Fruit fly (Drosophila melanogaster) whole organism, prepupa: ENCODE results near the gene CG31606.

ENCODE experiments used
- Blimp-1 ChIP-seq: fragments of 200-800 bp; sonication (Bioruptor generic); optimal IDR thresholded peaks from 3 replicates; lab custom pipeline; 2017; ENCODE audit warnings: missing biosample characterization, missing genetic modification characterization, mild to moderate bottlenecking, moderate library complexity, missing genetic modification reagents
- CG10669 ChIP-seq: fragments of 200-800 bp; sonication (Bioruptor generic); optimal IDR thresholded peaks from 3 replicates; lab custom pipeline; 2018; ENCODE audit warnings: missing biosample characterization, mild to moderate bottlenecking, missing genetic modification characterization, moderate library complexity
- CG11294 ChIP-seq: fragments of 200-800 bp; sonication (Bioruptor generic); IDR thresholded peaks from 2 replicates; pipeline ENCODE4 v1.3.6; 2022; ENCODE audit warnings: missing biosample characterization, missing genetic modification characterization
- CG11762 ChIP-seq: fragments of 200-800 bp; sonication (Bioruptor generic); optimal IDR thresholded peaks from 3 replicates; lab custom pipeline; 2016; ENCODE audit warnings: missing biosample characterization, missing genetic modification characterization; ENCODE audit not compliant: insufficient read depth
- CG15336 ChIP-seq: fragments of 200-800 bp; sonication (Bioruptor generic); IDR thresholded peaks from 2 replicates; pipeline ENCODE4 v1.3.6; 2022; ENCODE audit warnings: missing biosample characterization, missing genetic modification characterization
- CG1621 ChIP-seq: fragments of 200-800 bp; sonication (Bioruptor generic); optimal IDR thresholded peaks from 3 replicates; lab custom pipeline; 2018; ENCODE audit warnings: missing biosample characterization, mild to moderate bottlenecking, missing genetic modification characterization
- CG16779 ChIP-seq: fragments of 200-800 bp; sonication (Bioruptor generic); optimal IDR thresholded peaks from 3 replicates; lab custom pipeline; 2017; ENCODE audit warnings: missing biosample characterization, mild to moderate bottlenecking, missing genetic modification characterization
- CG3032 ChIP-seq: fragments of 200-800 bp; optimal IDR thresholded peaks from 2 replicates; lab custom pipeline; 2019; ENCODE audit warnings: missing biosample characterization, mild to moderate bottlenecking, missing genetic modification characterization, moderate library complexity
- CG31627 ChIP-seq: fragments of 200-800 bp; sonication (Bioruptor generic); optimal IDR thresholded peaks from 3 replicates; lab custom pipeline; 2016; ENCODE audit warnings: missing biosample characterization, missing genetic modification characterization
- CG32006 ChIP-seq: fragments of 200-800 bp; sonication (Bioruptor generic); optimal IDR thresholded peaks from 3 replicates; lab custom pipeline; 2017; ENCODE audit warnings: missing biosample characterization, mild to moderate bottlenecking, missing genetic modification characterization
- CG34406 ChIP-seq: fragments of 200-800 bp; sonication (Bioruptor generic); optimal IDR thresholded peaks from 3 replicates; lab custom pipeline; 2016; ENCODE audit warnings: missing biosample characterization, missing genetic modification characterization
- CG4318 ChIP-seq: fragments of 200-800 bp; sonication (Bioruptor generic); optimal IDR thresholded peaks from 3 replicates; lab custom pipeline; 2017; ENCODE audit warnings: missing biosample characterization, mild to moderate bottlenecking, missing genetic modification characterization
- CG6163 ChIP-seq: fragments of 200-800 bp; sonication (Bioruptor generic); IDR thresholded peaks from 3 replicates; pipeline ENCODE4 v1.3.6; 2022; ENCODE audit warnings: missing biosample characterization, missing genetic modification characterization
- CG6276 ChIP-seq: fragments of 200-800 bp; sonication (Bioruptor generic); optimal IDR thresholded peaks from 2 replicates; lab custom pipeline; 2017; ENCODE audit warnings: missing biosample characterization, mild to moderate bottlenecking, missing genetic modification characterization
- CG6808 ChIP-seq: fragments of 200-800 bp; sonication (Bioruptor generic); optimal IDR thresholded peaks from 3 replicates; lab custom pipeline; 2017; ENCODE audit warnings: missing biosample characterization, missing genetic modification characterization, mild to moderate bottlenecking, moderate library complexity, missing genetic modification reagents
- CG7368 ChIP-seq: fragments of 200-800 bp; sonication (Bioruptor generic); optimal IDR thresholded peaks from 3 replicates; lab custom pipeline; 2016; ENCODE audit warnings: missing biosample characterization, missing genetic modification characterization
- CG8119 ChIP-seq: fragments of 200-800 bp; sonication (Bioruptor generic); IDR thresholded peaks from 3 replicates; pipeline ENCODE4 v1.3.6; 2022; ENCODE audit warnings: missing biosample characterization, missing genetic modification characterization
- CG8632 ChIP-seq: fragments of 200-800 bp; sonication (Bioruptor generic); optimal IDR thresholded peaks from 3 replicates; lab custom pipeline; 2016; ENCODE audit warnings: missing biosample characterization, missing genetic modification characterization
- Ets21C ChIP-seq: fragments of 200-800 bp; sonication (Bioruptor generic); optimal IDR thresholded peaks from 3 replicates; lab custom pipeline; 2016; ENCODE audit warnings: missing biosample characterization, missing genetic modification characterization
- Ets96B ChIP-seq: fragments of 200-800 bp; optimal IDR thresholded peaks from 2 replicates; lab custom pipeline; 2019; ENCODE audit warnings: missing biosample characterization, mild to moderate bottlenecking, missing genetic modification characterization, moderate library complexity
- Hr38 ChIP-seq: sonication (Bioruptor generic); optimal IDR thresholded peaks from 2 replicates; lab custom pipeline; 2016; ENCODE audit warnings: missing biosample characterization, missing genetic modification characterization
- Smox ChIP-seq: fragments of 200-800 bp; sonication (Bioruptor generic); optimal IDR thresholded peaks from 3 replicates; lab custom pipeline; 2016; ENCODE audit warnings: missing biosample characterization, missing genetic modification characterization
- achi ChIP-seq: fragments of 200-800 bp; sonication (Bioruptor generic); optimal IDR thresholded peaks from 3 replicates; lab custom pipeline; 2016; ENCODE audit warnings: missing biosample characterization, missing genetic modification characterization
- acj6 ChIP-seq: fragments of 200-800 bp; sonication (Bioruptor generic); optimal IDR thresholded peaks from 3 replicates; lab custom pipeline; 2016; ENCODE audit warnings: missing biosample characterization, missing genetic modification characterization
- cyc ChIP-seq: fragments of 200-800 bp; sonication (Bioruptor generic); optimal IDR thresholded peaks from 3 replicates; lab custom pipeline; 2016; ENCODE audit warnings: missing biosample characterization, missing genetic modification characterization
- dac ChIP-seq: fragments of 200-800 bp; sonication (Bioruptor generic); optimal IDR thresholded peaks from 2 replicates; lab custom pipeline; 2017; ENCODE audit warnings: missing biosample characterization, mild to moderate bottlenecking, missing genetic modification characterization
- fd85E ChIP-seq: fragments of 200-800 bp; sonication (Bioruptor generic); optimal IDR thresholded peaks from 3 replicates; lab custom pipeline; 2016; ENCODE audit warnings: missing biosample characterization, missing genetic modification characterization
- fkh ChIP-seq: fragments of 200-800 bp; sonication (Bioruptor generic); optimal IDR thresholded peaks from 3 replicates; lab custom pipeline; 2017; ENCODE audit warnings: missing biosample characterization, mild to moderate bottlenecking, missing genetic modification characterization, moderate library complexity
- net ChIP-seq: fragments of 200-800 bp; sonication (Bioruptor generic); optimal IDR thresholded peaks from 3 replicates; lab custom pipeline; 2016; ENCODE audit warnings: missing biosample characterization, missing genetic modification characterization
- salr ChIP-seq, 2 experiments: fragments of 200-800 bp; sonication (Bioruptor generic); optimal IDR thresholded peaks; 3 replicates each; lab custom pipeline; 2016 to 2018; ENCODE audit warnings: missing biosample characterization in 2 of 2, missing genetic modification characterization in 2 of 2, mild to moderate bottlenecking in 1 of 2
- spab ChIP-seq: fragments of 200-800 bp; sonication (Bioruptor generic); optimal IDR thresholded peaks from 2 replicates; lab custom pipeline; 2017; ENCODE audit warnings: missing biosample characterization, mild to moderate bottlenecking, missing genetic modification characterization, missing genetic modification reagents
- ss ChIP-seq, 2 experiments: fragments of 200-800 bp; sonication (Bioruptor generic); optimal IDR thresholded peaks; 2 replicates in 1 of 2; 3 replicates in 1 of 2; lab custom pipeline; 2017 to 2018; ENCODE audit warnings: mild to moderate bottlenecking in 2 of 2, missing biosample characterization in 2 of 2, missing genetic modification characterization in 2 of 2, moderate library complexity in 1 of 2
- svp ChIP-seq: fragments of 200-800 bp; sonication (Bioruptor generic); peaks from one replicate; lab custom pipeline; 2016; ENCODE audit warnings: missing biosample characterization, missing genetic modification characterization
- topi ChIP-seq: fragments of 200-800 bp; sonication (Bioruptor generic); optimal IDR thresholded peaks from 3 replicates; lab custom pipeline; 2016; ENCODE audit warnings: missing biosample characterization, missing genetic modification characterization
- vri ChIP-seq: fragments of 200-800 bp; sonication (Bioruptor generic); optimal IDR thresholded peaks from 3 replicates; lab custom pipeline; 2016; ENCODE audit warnings: missing biosample characterization, mild to moderate bottlenecking, missing genetic modification characterization

CG31606 gene

DNA sequence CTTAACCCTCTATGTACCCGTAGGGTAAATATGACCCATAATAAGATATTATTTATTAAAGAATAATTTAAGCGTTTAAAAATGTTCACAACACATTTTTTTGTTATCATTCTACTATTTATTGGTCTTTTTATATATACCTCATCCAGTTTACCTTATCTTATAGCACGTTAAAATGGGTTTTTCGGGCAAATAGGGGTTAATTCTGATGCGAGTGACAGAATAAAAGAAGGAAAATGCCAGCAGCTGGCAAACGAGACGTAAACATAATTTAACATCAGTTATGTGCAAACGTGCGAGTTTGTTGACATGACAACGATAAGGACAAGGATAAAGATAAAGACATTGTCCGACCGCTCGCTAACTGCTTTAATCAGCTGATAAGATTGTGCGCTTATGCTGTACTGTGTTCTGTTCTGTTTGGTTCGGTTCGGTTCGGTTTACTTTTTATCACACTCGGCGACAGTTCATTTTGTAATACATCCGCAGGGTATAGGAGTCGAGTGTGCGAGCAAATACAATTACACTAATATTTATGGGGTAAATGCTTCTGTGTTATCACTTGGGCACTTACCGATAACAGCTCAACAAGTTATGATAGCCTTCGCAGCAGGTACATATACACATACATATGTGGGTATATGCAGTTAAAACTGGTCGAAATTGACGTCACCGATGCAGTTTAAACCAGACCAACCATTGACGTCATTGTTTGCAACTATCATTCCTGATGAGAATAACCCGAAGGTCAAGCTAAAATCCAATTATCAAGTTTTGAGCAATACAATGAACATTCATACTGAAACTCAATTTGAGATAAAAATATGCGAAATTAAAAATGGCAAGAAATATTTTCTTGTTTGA lies 46.7 kb upstream of the CG31606 start (continued):
- TF ChIP-seq Blimp-1 (GFP tag; lab: Kevin White, UChicago) (no peak), achi (peak; percentile 30), CG11762 (GFP tag; lab: Kevin White, UChicago) (no peak), topi (GFP tag; lab: Kevin White, UChicago) (peak; percentile 33), CG10669 (GFP tag; lab: Kevin White, UChicago) (no peak), Hr38 (GFP tag; lab: Kevin White, UChicago) (no peak), acj6 (peak; percentile 26), CG6276 (GFP tag; lab: Kevin White, UChicago) (peak; percentile 55), ss (GFP tag; optimal IDR thresholded peaks at IDR 0.05; lab: Kevin White, UChicago) (peak in 1 of 2 experiments; percentile 48)

DNA sequence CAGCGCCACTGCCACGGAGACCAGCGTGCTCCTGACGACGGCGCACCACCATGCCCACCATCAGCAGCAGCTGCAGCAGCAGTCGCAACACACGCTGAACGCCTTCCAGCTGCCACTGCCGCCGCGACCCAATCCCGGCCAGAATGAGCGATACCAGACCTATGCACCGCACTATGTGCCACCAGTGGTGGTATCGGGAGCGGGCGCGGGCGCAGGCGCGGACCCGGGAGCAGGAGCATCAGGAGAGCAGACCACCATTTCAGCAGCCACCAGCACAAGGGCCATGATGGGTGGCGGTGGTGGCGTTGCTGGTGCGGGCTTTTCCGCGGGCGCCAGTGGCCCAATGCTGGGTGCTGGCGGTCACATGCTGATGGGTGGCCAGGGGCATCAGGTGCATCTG lies 44.3 kb upstream of the CG31606 start:
- TF ChIP-seq fkh (no peak), dac (GFP tag; lab: Kevin White, UChicago) (no peak), CG3032 (tag; lab: Kevin White, UChicago) (no peak), cyc (GFP tag; lab: Kevin White, UChicago) (no peak), net (GFP tag; lab: Kevin White, UChicago) (no peak), Ets21C (GFP tag; lab: Kevin White, UChicago) (no peak), CG11762 (GFP tag; lab: Kevin White, UChicago) (no peak)

DNA sequence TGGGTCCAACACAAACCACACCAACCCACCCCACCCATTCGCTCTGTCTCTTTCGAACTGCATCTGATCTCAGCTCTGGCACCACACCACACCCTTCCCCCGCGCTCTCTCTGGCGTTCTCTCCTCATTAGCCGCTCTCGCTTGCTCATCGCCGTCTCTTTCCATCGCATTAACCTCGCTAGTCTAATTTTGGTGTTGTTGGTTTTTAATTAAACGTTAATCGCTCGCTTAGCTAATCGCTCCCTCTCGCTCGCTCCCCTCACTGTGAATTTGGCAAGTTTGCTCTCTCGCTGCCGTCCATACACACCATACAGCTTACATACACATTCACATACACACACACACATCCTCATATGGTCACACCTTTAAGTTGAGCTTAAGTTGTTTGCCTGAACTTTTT lies 43.3 kb upstream of the CG31606 start:
- TF ChIP-seq vri (GFP tag; lab: Kevin White, UChicago) (peak; percentile 17), CG4318 (GFP tag; lab: Kevin White, UChicago) (no peak), salr (GFP tag; optimal IDR thresholded peaks at IDR 0.05; lab: Kevin White, UChicago) (no peak), CG8632 (GFP tag; lab: Kevin White, UChicago) (no peak), CG6808 (no peak)

DNA sequence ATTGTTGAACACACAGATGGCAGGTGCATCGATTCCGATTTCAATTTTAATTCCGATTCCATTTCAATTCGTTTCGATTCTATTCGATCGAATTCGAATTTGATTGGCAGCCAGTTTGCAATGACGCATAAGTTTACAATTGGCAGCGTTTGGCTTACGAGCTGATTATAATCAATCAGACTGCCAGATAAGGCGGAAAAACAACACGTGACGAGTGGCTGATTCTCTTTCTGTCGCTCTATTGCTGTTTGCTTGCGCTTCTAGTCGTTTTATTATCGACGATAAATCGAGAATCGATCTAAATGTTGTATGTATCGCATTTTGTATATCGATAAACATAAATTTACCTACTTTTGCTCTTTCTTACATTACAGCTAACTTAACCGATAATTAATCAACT lies 42.7 kb upstream of the CG31606 start:
- TF ChIP-seq Blimp-1 (GFP tag; lab: Kevin White, UChicago) (no peak), acj6 (no peak), achi (no peak), CG8119 (GFP tag; lab: Robert Waterston, UW) (no peak), CG34406 (GFP tag; lab: Kevin White, UChicago) (no peak), Ets96B (tag; lab: Kevin White, UChicago) (no peak), Ets21C (GFP tag; lab: Kevin White, UChicago) (no peak), Smox (GFP tag; lab: Kevin White, UChicago) (no peak), Hr38 (GFP tag; lab: Kevin White, UChicago) (no peak), fd85E (GFP tag; lab: Kevin White, UChicago) (no peak), CG7368 (GFP tag; lab: Kevin White, UChicago) (no peak), salr (GFP tag; optimal IDR thresholded peaks at IDR 0.05; lab: Kevin White, UChicago) (no peak), fkh (no peak), CG6163 (GFP tag; lab: Robert Waterston, UW) (no peak)

DNA sequence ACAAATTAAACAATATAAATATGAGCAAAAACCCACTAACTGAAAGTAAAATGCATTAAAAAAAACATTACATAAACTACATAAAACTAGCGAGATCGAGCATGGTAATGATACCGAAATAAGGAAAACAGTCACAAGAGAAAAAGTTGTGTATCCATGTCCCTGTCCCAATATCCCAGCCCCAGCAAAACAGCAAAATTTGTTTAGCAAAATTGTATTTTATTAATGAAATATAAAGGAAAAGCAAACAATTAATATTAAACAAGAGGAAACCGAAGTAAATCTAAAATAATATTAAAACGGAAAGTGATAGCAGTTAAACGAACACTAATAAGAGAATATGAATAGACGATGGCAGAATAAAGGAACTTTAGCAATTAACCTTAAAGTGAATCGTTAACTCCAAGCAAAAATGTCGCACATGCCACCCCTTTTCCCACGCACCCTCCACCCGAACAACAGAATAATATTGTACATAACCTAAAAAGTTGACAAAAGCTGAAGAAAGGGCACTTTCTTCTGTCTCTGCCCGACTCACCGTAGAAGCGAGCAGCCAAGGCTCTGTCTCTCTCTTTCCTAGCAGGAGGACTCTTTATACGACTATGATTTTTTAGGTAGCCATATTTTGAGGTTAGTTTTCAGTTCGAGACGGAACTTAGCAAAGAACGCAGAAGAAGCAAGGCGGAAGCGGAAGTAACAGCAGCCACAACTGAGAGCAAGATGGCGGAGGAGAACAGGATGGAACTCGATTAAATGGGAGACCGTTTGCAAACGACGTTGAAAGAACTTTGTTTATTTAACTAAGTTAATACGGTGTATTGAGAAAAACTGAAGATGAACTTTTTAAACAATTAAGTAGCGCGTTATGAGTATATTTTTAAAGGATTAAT lies 36.6 kb upstream of the CG31606 start:
- no peak for TF ChIP-seq CG31627 (GFP tag; lab: Kevin White, UChicago)
- no peak for TF ChIP-seq CG32006 (GFP tag; lab: Kevin White, UChicago)
- TF ChIP-seq CG16779 (tag; lab: Kevin White, UChicago) = no peak
- no peak for TF ChIP-seq CG11294 (GFP tag; lab: Robert Waterston, UW)
- TF ChIP-seq CG15336 (GFP tag; lab: Robert Waterston, UW) = no peak
- TF ChIP-seq CG1621 (tag; lab: Kevin White, UChicago) = no peak
- no peak for TF ChIP-seq svp (GFP tag; lab: Kevin White, UChicago)
- TF ChIP-seq spab (GFP tag; lab: Kevin White, UChicago) = no peak
- TF ChIP-seq dac (GFP tag; lab: Kevin White, UChicago) = no peak
